Fruit fly (Drosophila melanogaster) whole organism: ENCODE data around the gene CG31528.

Experiments used
- CG8478 ChIP-seq: fragments of >200 bp; optimal IDR thresholded peaks from 2 replicates; lab custom pipeline; 2018; ENCODE audit warnings: inconsistent platforms
- Dll ChIP-seq: fragments of >200 bp; optimal IDR thresholded peaks from 2 replicates; lab custom pipeline; 2017
- EcR ChIP-seq, 2 experiments: fragments of >200 bp; optimal IDR thresholded peaks; 2 replicates each; lab custom pipeline; 2017; ENCODE audit warnings: missing biosample characterization in 2 of 2, missing genetic modification characterization in 2 of 2, missing genetic modification reagents in 2 of 2

DNA sequence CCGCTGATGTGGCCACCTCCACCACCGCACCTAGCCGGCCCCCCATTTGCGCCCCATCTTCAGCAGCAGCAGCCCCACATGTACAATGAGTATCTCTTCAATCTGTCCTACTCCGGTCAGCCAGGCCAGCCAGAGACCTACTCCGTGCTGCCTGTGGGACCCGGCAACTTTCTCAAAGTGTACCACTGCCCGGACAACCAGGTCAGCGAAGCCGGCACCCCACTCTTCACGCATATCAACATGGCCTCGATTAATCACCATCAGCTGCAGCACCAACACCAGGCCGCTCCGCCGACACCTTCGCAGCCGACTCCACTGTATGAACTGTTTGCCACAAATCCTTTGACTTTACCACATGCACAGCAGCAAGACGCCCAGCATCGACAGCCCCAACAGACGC is 21.6 kb downstream of the CG31528 start:
- TF ChIP-seq Dll (no peak), CG8478 (lab: Kevin White, UChicago) (no peak), EcR (GFP tag; optimal IDR thresholded peaks at IDR 0.05; lab: Kevin White, UChicago) (no peak)
